Fruit fly (Drosophila melanogaster) whole organism, embryonic: ENCODE results near the gene CG10300.

Experiments
- CG11695 ChIP-seq: fragments of 200-800 bp; sonication (Bioruptor generic); IDR thresholded peaks from 3 replicates; pipeline ENCODE4 v1.3.6; 2022; ENCODE audit warnings: missing biosample characterization, missing genetic modification characterization
- CG7271 ChIP-seq: fragments of 200-800 bp; sonication (Bioruptor generic); optimal IDR thresholded peaks from 2 replicates; lab custom pipeline; 2018; ENCODE audit warnings: missing biosample characterization, mild to moderate bottlenecking, missing genetic modification characterization, moderate library complexity
- CG7928 ChIP-seq: fragments of 200-800 bp; sonication (Bioruptor generic); optimal IDR thresholded peaks from 2 replicates; lab custom pipeline; 2017; ENCODE audit warnings: missing biosample characterization, mild to moderate bottlenecking, missing genetic modification characterization
- Spps ChIP-seq: fragments of 200-800 bp; sonication (Bioruptor generic); optimal IDR thresholded peaks from 2 replicates; lab custom pipeline; 2018; ENCODE audit warnings: missing biosample characterization, mild to moderate bottlenecking, missing genetic modification characterization
- disco-r ChIP-seq: fragments of 200-800 bp; sonication (Bioruptor generic); optimal IDR thresholded peaks from 2 replicates; lab custom pipeline; 2016; ENCODE audit warnings: missing biosample characterization, missing genetic modification characterization
- dysf ChIP-seq: fragments of 200-800 bp; sonication (Bioruptor generic); IDR thresholded peaks from 3 replicates; pipeline ENCODE4 v1.3.6; 2022; ENCODE audit warnings: missing biosample characterization, missing genetic modification characterization
- gsb ChIP-seq: fragments of 200-800 bp; sonication (Bioruptor generic); IDR thresholded peaks from 2 replicates; pipeline ENCODE4 v1.3.6; 2022; ENCODE audit warnings: missing biosample characterization, missing genetic modification characterization
- jing ChIP-seq: fragments of 200-800 bp; sonication (Bioruptor generic); optimal IDR thresholded peaks from 2 replicates; lab custom pipeline; 2018; ENCODE audit warnings: missing biosample characterization, mild to moderate bottlenecking, missing genetic modification characterization

DNA sequence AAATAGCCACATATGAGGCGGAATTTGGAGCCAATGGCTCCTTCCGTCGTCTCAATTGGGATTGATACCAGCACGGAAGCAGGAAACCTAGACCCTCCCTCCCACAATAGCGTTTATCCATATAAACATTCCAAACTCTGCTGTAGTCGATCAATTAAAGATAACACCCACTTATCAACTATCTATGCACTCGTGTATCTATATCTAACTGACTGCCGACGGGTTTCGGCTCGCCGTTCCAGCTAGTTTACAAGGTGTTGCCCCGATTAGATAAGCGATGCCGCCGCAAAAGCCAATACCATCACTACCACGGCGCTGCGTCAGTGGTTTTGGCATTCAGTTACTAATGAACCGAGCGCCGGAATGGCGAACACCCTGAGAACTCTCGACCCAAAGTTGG, at the start of gene CG10300:
- no peak for TF ChIP-seq CG7928 (GFP tag; lab: Kevin White, UChicago)
- TF ChIP-seq CG11695 (GFP tag; lab: Robert Waterston, UW): no peak
- TF ChIP-seq CG7271 (tag; lab: Kevin White, UChicago): no peak
- TF ChIP-seq gsb (GFP tag; lab: Robert Waterston, UW): no peak
- no peak for TF ChIP-seq jing (GFP tag; lab: Kevin White, UChicago)
- no peak for TF ChIP-seq Spps (tag; lab: Kevin White, UChicago)
- no peak for TF ChIP-seq dysf (GFP tag; lab: Robert Waterston, UW)
- TF ChIP-seq disco-r (GFP tag; lab: Kevin White, UChicago): no peak
